Worm (Caenorhabditis elegans) whole organism, L2 larva: ENCODE results near the gene rig-3.

Experiments
- lin-39 ChIP-seq: fragments of 150-350 bp; optimal IDR thresholded peaks from 2 replicates; lab custom pipeline; 2014; ENCODE audit warnings: missing biosample characterization, missing genetic modification reagents, missing genetic modification characterization
- mbf-1 ChIP-seq: sonication (generic microtip); optimal IDR thresholded peaks from 2 replicates; lab custom pipeline; 2017; ENCODE audit warnings: missing biosample characterization, missing genetic modification characterization

DNA sequence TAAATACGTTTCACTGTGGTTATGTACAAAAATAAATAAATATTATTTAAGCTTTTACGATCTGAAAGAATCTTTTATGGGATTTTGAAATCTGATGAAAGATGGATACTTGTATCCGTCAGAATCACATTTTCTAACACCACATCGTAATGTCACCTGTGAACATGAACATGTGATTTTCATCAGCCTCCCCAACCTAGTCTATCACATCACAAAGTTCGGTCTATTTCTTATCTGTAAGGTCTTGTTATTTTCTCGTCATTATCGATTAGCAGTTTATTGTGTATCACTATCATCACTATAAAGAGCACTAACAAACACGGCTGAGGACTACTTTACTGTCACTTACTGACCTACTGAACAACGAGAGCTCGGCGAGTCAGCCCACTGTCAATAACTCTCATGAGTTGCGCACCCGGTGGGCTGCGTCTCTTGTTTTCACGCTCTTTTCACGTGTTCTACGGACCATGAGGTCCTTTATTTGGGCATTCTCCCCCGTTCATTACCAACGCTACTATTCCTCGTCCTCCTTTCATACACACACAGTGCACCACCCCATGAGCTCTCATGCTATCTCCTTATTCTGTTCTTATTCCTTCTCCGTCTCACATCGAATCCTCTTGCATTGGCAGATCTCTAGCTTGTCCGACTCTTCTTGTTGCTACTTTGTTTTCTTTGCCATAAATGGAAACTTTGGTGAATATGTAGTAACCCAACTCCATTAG lies 46.1 kb upstream of the rig-3 start:
- TF ChIP-seq lin-39 (no peak), mbf-1 (tag; lab: Kevin White, UChicago) (no peak)
